Fruit fly (Drosophila melanogaster) whole organism, embryonic: ENCODE measurements around the gene CG13114.

Experiments used
- Aef1 ChIP-seq: fragments of 200-800 bp; sonication (Bioruptor generic); IDR thresholded peaks from 3 replicates; pipeline ENCODE4 v1.3.6; 2022; ENCODE audit warnings: missing biosample characterization, missing genetic modification characterization
- Atf-2 ChIP-seq: fragments of 200-800 bp; sonication (Bioruptor generic); optimal IDR thresholded peaks from 2 replicates; lab custom pipeline; 2016; ENCODE audit warnings: missing biosample characterization, missing genetic modification characterization
- CG10321 ChIP-seq: fragments of 200-800 bp; sonication (Bioruptor generic); IDR thresholded peaks from 2 replicates; pipeline ENCODE4 v1.3.6; 2022; ENCODE audit warnings: missing biosample characterization, missing genetic modification characterization
- CG10543 ChIP-seq: fragments of 200-800 bp; sonication (Bioruptor generic); optimal IDR thresholded peaks from 3 replicates; lab custom pipeline; 2017; ENCODE audit warnings: missing biosample characterization, mild to moderate bottlenecking, missing genetic modification characterization, moderate library complexity
- CG11695 ChIP-seq: fragments of 200-800 bp; sonication (Bioruptor generic); IDR thresholded peaks from 3 replicates; pipeline ENCODE4 v1.3.6; 2022; ENCODE audit warnings: missing biosample characterization, missing genetic modification characterization
- CG13287 ChIP-seq: fragments of 200-800 bp; sonication (Bioruptor generic); IDR thresholded peaks from 2 replicates; pipeline ENCODE4 v1.3.6; 2022; ENCODE audit warnings: missing biosample characterization, missing genetic modification characterization; ENCODE audit not compliant: partially characterized antibody
- CG13624 ChIP-seq: fragments of 200-800 bp; sonication (Bioruptor generic); optimal IDR thresholded peaks from 2 replicates; lab custom pipeline; 2016; ENCODE audit warnings: missing biosample characterization, missing genetic modification characterization
- CG13775 ChIP-seq: fragments of 200-800 bp; sonication (Bioruptor generic); optimal IDR thresholded peaks from 3 replicates; lab custom pipeline; 2017; ENCODE audit warnings: missing biosample characterization, mild to moderate bottlenecking, missing genetic modification characterization
- CG14014 ChIP-seq: fragments of 200-800 bp; sonication (Bioruptor generic); IDR thresholded peaks from 2 replicates; pipeline ENCODE4 v1.3.6; 2022; ENCODE audit warnings: missing biosample characterization, missing genetic modification characterization
- CG14667 ChIP-seq: fragments of 200-800 bp; sonication (Bioruptor generic); IDR thresholded peaks from 2 replicates; pipeline ENCODE4 v1.3.6; 2022; ENCODE audit warnings: missing biosample characterization, missing genetic modification characterization
- CG15514 ChIP-seq: fragments of 200-800 bp; sonication (Bioruptor generic); optimal IDR thresholded peaks from 3 replicates; lab custom pipeline; 2017; ENCODE audit warnings: missing biosample characterization, missing genetic modification characterization, mild to moderate bottlenecking, moderate library complexity, missing genetic modification reagents
- CG1602 ChIP-seq: fragments of 200-800 bp; sonication (Bioruptor generic); optimal IDR thresholded peaks from 3 replicates; lab custom pipeline; 2016; ENCODE audit warnings: missing biosample characterization, missing genetic modification characterization
- CG16813 ChIP-seq: fragments of 200-800 bp; sonication (Bioruptor generic); IDR thresholded peaks from 3 replicates; pipeline ENCODE4 v1.3.6; 2022; ENCODE audit warnings: missing biosample characterization, missing genetic modification characterization; ENCODE audit not compliant: partially characterized antibody
- CG17568 ChIP-seq: fragments of 200-800 bp; sonication (Bioruptor generic); optimal IDR thresholded peaks from 2 replicates; lab custom pipeline; 2018; ENCODE audit warnings: missing biosample characterization, mild to moderate bottlenecking, missing genetic modification characterization, moderate library complexity
- CG2120 ChIP-seq: fragments of 200-800 bp; sonication (Bioruptor generic); optimal IDR thresholded peaks from 3 replicates; lab custom pipeline; 2016; ENCODE audit warnings: missing biosample characterization, missing genetic modification characterization
- CG30020 ChIP-seq: fragments of 200-800 bp; optimal IDR thresholded peaks from 2 replicates; lab custom pipeline; 2019; ENCODE audit warnings: missing biosample characterization, mild to moderate bottlenecking, missing genetic modification characterization, moderate library complexity
- CG3995 ChIP-seq: fragments of 200-800 bp; sonication (Bioruptor generic); optimal IDR thresholded peaks from 3 replicates; lab custom pipeline; 2016; ENCODE audit warnings: missing biosample characterization, missing genetic modification characterization
- CG4424 ChIP-seq: fragments of 200-800 bp; sonication (Bioruptor generic); optimal IDR thresholded peaks from 3 replicates; lab custom pipeline; 2016; ENCODE audit warnings: missing biosample characterization, missing genetic modification characterization
- CG5953 ChIP-seq: fragments of 200-800 bp; sonication (Bioruptor generic); IDR thresholded peaks from 2 replicates; pipeline ENCODE4 v1.3.6; 2022; ENCODE audit warnings: missing biosample characterization, missing genetic modification characterization
- CG7271 ChIP-seq: fragments of 200-800 bp; sonication (Bioruptor generic); optimal IDR thresholded peaks from 2 replicates; lab custom pipeline; 2018; ENCODE audit warnings: missing biosample characterization, mild to moderate bottlenecking, missing genetic modification characterization, moderate library complexity
- CG7839 ChIP-seq: fragments of 200-800 bp; sonication (Bioruptor generic); optimal IDR thresholded peaks from 3 replicates; lab custom pipeline; 2018; ENCODE audit warnings: missing biosample characterization, mild to moderate bottlenecking, missing genetic modification characterization, moderate library complexity
- CG7963 ChIP-seq: fragments of 200-800 bp; sonication (Bioruptor generic); IDR thresholded peaks from 3 replicates; pipeline ENCODE4 v1.3.6; 2022; ENCODE audit warnings: missing biosample characterization, missing genetic modification characterization; ENCODE audit not compliant: partially characterized antibody
- CG8290 ChIP-seq, 3 experiments: fragments of 200-800 bp; sonication (Bioruptor generic); optimal IDR thresholded peaks; 2 replicates each; lab custom pipeline; 2016 to 2019; ENCODE audit warnings: missing biosample characterization in 3 of 3, missing genetic modification characterization in 3 of 3, mild to moderate bottlenecking in 2 of 3, moderate library complexity in 1 of 3
- CG9797 ChIP-seq: fragments of 200-800 bp; sonication (Bioruptor generic); optimal IDR thresholded peaks from 3 replicates; lab custom pipeline; 2018; ENCODE audit warnings: missing biosample characterization, mild to moderate bottlenecking, missing genetic modification characterization
- CHES-1-like ChIP-seq: fragments of 200-800 bp; sonication (Bioruptor generic); optimal IDR thresholded peaks from 2 replicates; lab custom pipeline; 2016; ENCODE audit warnings: missing biosample characterization, missing genetic modification characterization
- CrebB ChIP-seq: fragments of 200-800 bp; sonication (Bioruptor generic); optimal IDR thresholded peaks from 3 replicates; lab custom pipeline; 2018; ENCODE audit warnings: missing biosample characterization, mild to moderate bottlenecking, missing genetic modification characterization
- D ChIP-seq, 2 experiments: fragments of 200-800 bp in 1 of 2; fragments of >200 bp in 1 of 2; sonication (Bioruptor generic) in 1 of 2; optimal IDR thresholded peaks; 2 replicates in 1 of 2; 3 replicates in 1 of 2; lab custom pipeline; 2017; ENCODE audit warnings: mild to moderate bottlenecking in 1 of 2, missing biosample characterization in 1 of 2, missing genetic modification characterization in 1 of 2, missing genetic modification reagents in 1 of 2
- Dad ChIP-seq: fragments of 200-800 bp; sonication (Bioruptor generic); optimal IDR thresholded peaks from 3 replicates; lab custom pipeline; 2016; ENCODE audit warnings: missing biosample characterization, missing genetic modification characterization
- Dek ChIP-seq: fragments of 200-800 bp; sonication (Bioruptor generic); optimal IDR thresholded peaks from 3 replicates; lab custom pipeline; 2019; ENCODE audit warnings: missing biosample characterization, mild to moderate bottlenecking, missing genetic modification characterization, moderate library complexity
- Dip2 ChIP-seq: fragments of 200-800 bp; sonication (Bioruptor generic); IDR thresholded peaks from 2 replicates; pipeline ENCODE4 v1.3.6; 2022; ENCODE audit warnings: missing biosample characterization, missing genetic modification characterization
- GATAe ChIP-seq: fragments of 200-800 bp; sonication (Bioruptor generic); conservative IDR thresholded peaks from 2 replicates; pipeline ENCODE4 v1.3.6; 2022; ENCODE audit warnings: missing biosample characterization, missing genetic modification characterization
- Hr39 ChIP-seq: fragments of >200 bp; optimal IDR thresholded peaks from 2 replicates; lab custom pipeline; 2017
- Max ChIP-seq: fragments of 200-800 bp; sonication (Bioruptor generic); optimal IDR thresholded peaks from 2 replicates; lab custom pipeline; 2016; ENCODE audit warnings: missing biosample characterization, mild to moderate bottlenecking, missing genetic modification characterization
- Nf-YA ChIP-seq: fragments of 200-800 bp; sonication (Bioruptor generic); IDR thresholded peaks from 2 replicates; pipeline ENCODE4 v1.3.6; 2022; ENCODE audit warnings: missing biosample characterization, missing genetic modification characterization
- Oli ChIP-seq: fragments of 200-800 bp; sonication (Bioruptor generic); optimal IDR thresholded peaks from 2 replicates; lab custom pipeline; 2018; ENCODE audit warnings: missing biosample characterization, mild to moderate bottlenecking, missing genetic modification characterization, moderate library complexity
- Ravus ChIP-seq: fragments of 200-800 bp; sonication (Bioruptor generic); IDR thresholded peaks from 2 replicates; pipeline ENCODE4 v1.3.6; 2022; ENCODE audit warnings: missing biosample characterization, missing genetic modification characterization
- Rx ChIP-seq: fragments of 200-800 bp; sonication (Bioruptor generic); IDR thresholded peaks from 2 replicates; pipeline ENCODE4 v1.3.6; 2022; ENCODE audit warnings: missing biosample characterization, missing genetic modification characterization
- Stat92E ChIP-seq, 3 experiments: fragments of >200 bp in 2 of 3; fragments of 200-800 bp in 1 of 3; sonication (Bioruptor generic) in 1 of 3; optimal IDR thresholded peaks; 2 replicates each; lab custom pipeline; 2017 to 2019; ENCODE audit warnings: missing biosample characterization in 3 of 3, missing genetic modification characterization in 3 of 3, mild to moderate bottlenecking in 1 of 3, moderate library complexity in 1 of 3
- Vsx1 ChIP-seq: fragments of 200-800 bp; sonication (Bioruptor generic); optimal IDR thresholded peaks from 2 replicates; lab custom pipeline; 2017; ENCODE audit warnings: missing biosample characterization, mild to moderate bottlenecking, missing genetic modification characterization, missing genetic modification reagents
- abd-A ChIP-seq: fragments of 200-800 bp; sonication (Bioruptor generic); optimal IDR thresholded peaks from 3 replicates; lab custom pipeline; 2019; ENCODE audit warnings: missing biosample characterization, mild to moderate bottlenecking, missing genetic modification characterization, moderate library complexity
- dati ChIP-seq: fragments of 200-800 bp; sonication (Bioruptor generic); IDR thresholded peaks from 2 replicates; pipeline ENCODE4 v1.3.6; 2022; ENCODE audit warnings: missing biosample characterization, missing genetic modification characterization
- dimm ChIP-seq: fragments of 200-800 bp; sonication (Bioruptor generic); IDR thresholded peaks from 2 replicates; pipeline ENCODE4 v1.3.6; 2022; ENCODE audit warnings: missing biosample characterization, missing genetic modification characterization
- dysf ChIP-seq: fragments of 200-800 bp; sonication (Bioruptor generic); IDR thresholded peaks from 3 replicates; pipeline ENCODE4 v1.3.6; 2022; ENCODE audit warnings: missing biosample characterization, missing genetic modification characterization
- gfzf ChIP-seq: fragments of 200-800 bp; sonication (Bioruptor generic); optimal IDR thresholded peaks from 2 replicates; lab custom pipeline; 2016; ENCODE audit warnings: missing biosample characterization, mild to moderate bottlenecking, missing genetic modification characterization, moderate library complexity
- h ChIP-seq: fragments of >200 bp; optimal IDR thresholded peaks from 2 replicates; lab custom pipeline; 2017
- her ChIP-seq: fragments of 200-800 bp; sonication (Bioruptor generic); optimal IDR thresholded peaks from 2 replicates; lab custom pipeline; 2016; ENCODE audit warnings: missing biosample characterization, missing genetic modification characterization
- maf-S ChIP-seq: fragments of 200-800 bp; sonication (Bioruptor generic); optimal IDR thresholded peaks from 2 replicates; lab custom pipeline; 2016; ENCODE audit warnings: missing biosample characterization, missing genetic modification characterization
- p53 ChIP-seq: fragments of 200-800 bp; sonication (Bioruptor generic); optimal IDR thresholded peaks from 2 replicates; lab custom pipeline; 2016; ENCODE audit warnings: missing biosample characterization, missing genetic modification characterization
- sisA ChIP-seq: fragments of 200-800 bp; sonication (Bioruptor generic); IDR thresholded peaks from 2 replicates; pipeline ENCODE4 v1.3.6; 2022; ENCODE audit warnings: missing biosample characterization, missing genetic modification characterization
- stwl ChIP-seq: fragments of 200-800 bp; sonication (Bioruptor generic); optimal IDR thresholded peaks from 3 replicates; lab custom pipeline; 2018; ENCODE audit warnings: missing biosample characterization, mild to moderate bottlenecking, missing genetic modification characterization, moderate library complexity

Gene CG13114

DNA sequence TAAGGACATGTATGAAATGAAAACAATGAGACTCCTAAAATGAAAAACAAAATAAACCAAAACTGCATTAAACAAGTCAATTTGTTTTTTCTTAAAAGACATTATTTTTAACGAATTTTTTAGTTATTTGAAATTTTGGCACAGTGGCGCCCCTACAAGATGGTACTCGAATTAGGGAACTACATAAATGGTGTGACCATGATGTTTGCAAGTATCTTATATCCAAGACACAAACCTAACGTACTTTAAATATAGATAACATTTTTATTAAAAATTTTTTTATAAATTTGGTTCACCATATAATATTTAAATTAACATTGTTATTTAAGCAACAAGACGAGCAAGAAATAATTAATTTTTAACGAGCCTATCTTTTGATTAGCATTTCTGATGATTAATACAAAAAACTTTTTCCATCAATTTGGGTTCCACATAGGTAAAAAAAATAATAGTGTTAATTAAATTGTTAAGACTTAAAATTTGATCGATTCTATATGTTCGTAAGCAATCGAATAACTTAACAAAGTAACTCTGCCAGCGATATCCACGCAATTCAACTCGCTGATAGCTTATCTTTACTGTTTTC lies 5.5 kb upstream of the CG13114 start, which contains the start of gene CG17855 (continued):
- TF ChIP-seq CG11695 (GFP tag; lab: Robert Waterston, UW) (no peak), CG30020 (tag; lab: Kevin White, UChicago) (no peak), stwl (tag; lab: Kevin White, UChicago) (peak; percentile 90), CG8290 (GFP tag; optimal IDR thresholded peaks at IDR 0.05; lab: Kevin White, UChicago) (no peak), CG8290 (tag; optimal IDR thresholded peaks at IDR 0.05; lab: Kevin White, UChicago) (no peak), CG4424 (GFP tag; lab: Kevin White, UChicago) (no peak), dati (GFP tag; lab: Robert Waterston, UW) (no peak), CG7271 (no peak), CG13775 (GFP tag; lab: Kevin White, UChicago) (no peak), h (lab: Kevin White, UChicago) (no peak), CG7963 (GFP tag; lab: Robert Waterston, UW) (no peak), CG14667 (no peak), CG1602 (GFP tag; lab: Kevin White, UChicago) (no peak), CG17568 (GFP tag; lab: Kevin White, UChicago) (no peak), CG5953 (GFP tag; lab: Robert Waterston, UW) (no peak), Dip2 (GFP tag; lab: Robert Waterston, UW) (no peak), sisA (GFP tag; lab: Robert Waterston, UW) (no peak), dysf (no peak), CHES-1-like (no peak), CG9797 (peak; percentile 30), Oli (tag; lab: Kevin White, UChicago) (no peak), Stat92E (GFP tag; optimal IDR thresholded peaks at IDR 0.05; lab: Kevin White, UChicago) (no peak), CG16813 (GFP tag; lab: Robert Waterston, UW) (no peak), Max (GFP tag; lab: Kevin White, UChicago) (no peak), Ravus (GFP tag; lab: Robert Waterston, UW) (no peak), Nf-YA (no peak), maf-S (GFP tag; lab: Kevin White, UChicago) (no peak), CG13287 (GFP tag; lab: Robert Waterston, UW) (peak; percentile 33; the same call in 1 of the 2 replicates), Dad (GFP tag; lab: Kevin White, UChicago) (no peak), Hr39 (lab: Kevin White, UChicago) (no peak), CG13624 (GFP tag; lab: Kevin White, UChicago) (no peak), Dek (tag; lab: Kevin White, UChicago) (peak; percentile 6), dimm (GFP tag; lab: Robert Waterston, UW) (no peak), CG10543 (GFP tag; lab: Kevin White, UChicago) (no peak), abd-A (tag; lab: Kevin White, UChicago) (no peak), CG2120 (GFP tag; lab: Kevin White, UChicago) (no peak), CG14014 (GFP tag; lab: Robert Waterston, UW) (no peak), Vsx1 (GFP tag; lab: Kevin White, UChicago) (no peak), Atf-2 (no peak), Aef1 (GFP tag; lab: Robert Waterston, UW) (no peak), Rx (GFP tag; lab: Robert Waterston, UW) (no peak), gfzf (GFP tag; lab: Kevin White, UChicago) (peak; percentile 56), her (GFP tag; lab: Kevin White, UChicago) (no peak), CG10321 (GFP tag; lab: Robert Waterston, UW) (no peak), p53 (GFP tag; lab: Kevin White, UChicago) (no peak), GATAe (GFP tag; lab: Robert Waterston, UW) (0 out of 2 replicates have a peak, but pooled peaks have one; percentile 14), CG15514 (GFP tag; lab: Kevin White, UChicago) (peak; percentile 59), CG3995 (no peak), D (optimal IDR thresholded peaks at IDR 0.05; lab: Kevin White, UChicago) (no peak), D (GFP tag; optimal IDR thresholded peaks at IDR 0.05; lab: Kevin White, UChicago) (no peak), CrebB (tag; lab: Kevin White, UChicago) (no peak), CG7839 (tag; lab: Kevin White, UChicago) (no peak)
